Fruit fly (Drosophila melanogaster) whole organism, embryonic: ENCODE results near the gene Idh3g.

Experiments
- CG11247 ChIP-seq: fragments of 200-800 bp; sonication (Bioruptor generic); IDR thresholded peaks from 2 replicates; pipeline ENCODE4 v1.3.6; 2022; ENCODE audit warnings: missing biosample characterization, missing genetic modification characterization
- CG7987 ChIP-seq: fragments of 200-800 bp; sonication (Bioruptor generic); optimal IDR thresholded peaks from 2 replicates; lab custom pipeline; 2018; ENCODE audit warnings: missing biosample characterization, mild to moderate bottlenecking, missing genetic modification characterization, moderate library complexity
- ewg ChIP-seq: fragments of 200-800 bp; sonication (Bioruptor generic); optimal IDR thresholded peaks from 3 replicates; lab custom pipeline; 2017; ENCODE audit warnings: mild to moderate bottlenecking, missing biosample characterization, missing genetic modification reagents, missing genetic modification characterization
- pros ChIP-seq: fragments of 200-800 bp; sonication (Bioruptor generic); optimal IDR thresholded peaks from 3 replicates; lab custom pipeline; 2019; ENCODE audit warnings: missing biosample characterization, mild to moderate bottlenecking, missing genetic modification characterization, moderate library complexity
- ranshi ChIP-seq: fragments of 200-800 bp; sonication (Bioruptor generic); IDR thresholded peaks from 2 replicates; pipeline ENCODE4 v1.3.6; 2022; ENCODE audit warnings: missing biosample characterization, missing genetic modification characterization

DNA sequence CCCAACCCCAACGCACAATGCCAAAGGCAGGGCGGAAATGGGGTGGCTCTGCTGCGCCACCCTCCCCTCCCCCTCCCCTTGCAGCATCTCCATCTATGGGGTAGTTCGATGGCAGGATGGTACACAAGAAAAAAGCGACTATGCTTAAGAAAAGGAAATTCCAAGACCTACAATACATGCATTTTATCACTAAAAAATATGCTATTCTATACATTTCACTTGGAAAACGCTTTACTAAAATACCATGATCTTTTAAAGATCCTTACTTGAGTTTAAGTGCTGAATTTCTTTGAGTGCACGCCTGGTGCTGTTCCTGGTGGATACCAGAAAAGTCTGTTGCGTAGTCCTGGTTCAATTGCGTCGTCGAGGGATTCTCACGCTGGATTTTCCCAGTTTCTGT, 49.6 kb upstream of the Idh3g start:
- peak; percentile 48 for TF ChIP-seq ewg (GFP tag; lab: Kevin White, UChicago)
- TF ChIP-seq ranshi, result peak; percentile 78; the same call in 1 of the 2 replicates
- TF ChIP-seq pros (GFP tag; lab: Kevin White, UChicago), result peak; percentile 91
- peak; percentile 49; the same call in 1 of the 2 replicates for TF ChIP-seq CG11247
- no peak for TF ChIP-seq CG7987 (GFP tag; lab: Kevin White, UChicago)
